Worm (Caenorhabditis elegans): ENCODE results near the gene F19G12.9.

The F19G12.9 gene

DNA sequence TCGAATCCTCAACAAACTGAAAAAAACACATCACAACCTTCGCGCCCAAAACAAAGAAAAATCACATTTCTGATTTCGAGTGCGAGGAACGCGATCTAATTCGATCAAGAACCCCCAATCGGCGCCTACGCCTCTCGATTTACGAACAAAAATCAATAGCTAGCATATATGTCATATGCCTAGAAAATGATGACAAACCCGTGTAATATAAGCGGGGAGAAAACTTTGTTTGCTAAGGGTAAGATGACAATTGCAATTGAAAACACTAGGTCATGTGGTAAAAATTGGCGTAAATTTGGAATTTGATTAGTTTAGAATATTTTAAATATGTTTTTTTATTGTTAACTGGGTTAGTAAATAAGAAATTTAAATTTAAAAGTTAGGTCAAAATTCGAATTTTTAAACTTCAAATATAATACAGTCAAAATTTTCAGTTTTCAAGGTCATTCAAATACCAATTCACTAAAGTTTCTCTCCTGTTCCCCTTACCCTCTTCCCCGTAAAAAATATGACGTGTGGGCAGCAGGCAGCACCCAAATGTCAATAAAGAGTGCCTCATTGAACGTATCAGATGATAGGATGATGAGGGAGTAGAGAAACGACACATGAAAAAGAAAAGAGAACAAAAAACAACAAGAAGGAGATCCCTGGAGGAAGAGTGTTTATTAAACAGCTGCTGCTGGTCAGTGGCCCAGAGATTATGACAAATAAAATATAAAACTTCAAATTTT lies 37.5 kb downstream of the F19G12.9 start:
- TF ChIP-seq nhr-6 (tag; optimal IDR thresholded peaks at IDR 0.05) (peak; percentile 32), R02D3.7 (tag; optimal IDR thresholded peaks at IDR 0.05) (no peak), blmp-1 (tag; optimal IDR thresholded peaks at IDR 0.05; ENCODE audit: insufficient read depth) (no peak), snpc-4 (tag; optimal IDR thresholded peaks at IDR 0.05) (no peak), F13H6.1 (tag; optimal IDR thresholded peaks at IDR 0.05) (peak; percentile 88), mbf-1 (tag; optimal IDR thresholded peaks at IDR 0.05) (no peak), sem-4 (tag; optimal IDR thresholded peaks at IDR 0.05) (peak; percentile 37), skn-1 (tag; optimal IDR thresholded peaks at IDR 0.05) (peak; percentile 91), ztf-1 (GFP tag; conservative IDR thresholded peaks at IDR 0.05) (no peak), aly-2 (tag; optimal IDR thresholded peaks at IDR 0.05) (no peak), lsy-2 (tag; optimal IDR thresholded peaks at IDR 0.05) (peak in 1 of 2 experiments; percentile 58), peb-1 (tag; optimal IDR thresholded peaks at IDR 0.05) (no peak), egl-27 (tag; optimal IDR thresholded peaks at IDR 0.05) (peak; percentile 33), Y55F3AM.14 (GFP tag; optimal IDR thresholded peaks at IDR 0.05) (peak; percentile 21), nhr-129 (tag; optimal IDR thresholded peaks at IDR 0.05) (peak; percentile 87), nhr-25 (tag; optimal IDR thresholded peaks at IDR 0.05) (peak; percentile 55), ceh-16 (tag; optimal IDR thresholded peaks at IDR 0.05) (no peak), mdl-1 (tag; optimal IDR thresholded peaks at IDR 0.05) (peak in 1 of 2 experiments; percentile 21), elt-3 (tag; optimal IDR thresholded peaks at IDR 0.05) (no peak), alr-1 (tag; optimal IDR thresholded peaks at IDR 0.05) (no peak), zag-1 (tag; optimal IDR thresholded peaks at IDR 0.05) (no peak), ceh-82 (tag; optimal IDR thresholded peaks at IDR 0.05) (no peak), nhr-237 (tag; optimal IDR thresholded peaks at IDR 0.05) (no peak), nhr-77 (tag; optimal IDR thresholded peaks at IDR 0.05) (no peak), gmeb-1 (tag; optimal IDR thresholded peaks at IDR 0.05) (peak; percentile 8), C34F6.9 (tag; optimal IDR thresholded peaks at IDR 0.05) (peak; percentile 36), unc-39 (tag; optimal IDR thresholded peaks at IDR 0.05) (no peak), fos-1 (tag; optimal IDR thresholded peaks at IDR 0.05) (peak; percentile 85), ama-1 (optimal IDR thresholded peaks at IDR 0.05) (no peak), sma-9 (GFP tag; optimal IDR thresholded peaks at IDR 0.05) (peak; percentile 83), sma-9 (tag; optimal IDR thresholded peaks at IDR 0.05) (no peak), ztf-11 (tag; optimal IDR thresholded peaks at IDR 0.05) (no peak), elt-1 (tag; optimal IDR thresholded peaks at IDR 0.05) (no peak), sma-3 (GFP tag; optimal IDR thresholded peaks at IDR 0.05) (peak; percentile 43), mab-5 (tag; optimal IDR thresholded peaks at IDR 0.05) (no peak), nhr-10 (tag; optimal IDR thresholded peaks at IDR 0.05) (no peak), dmd-4 (tag; optimal IDR thresholded peaks at IDR 0.05) (no peak), nhr-12 (tag; optimal IDR thresholded peaks at IDR 0.05) (no peak), nhr-21 (tag; optimal IDR thresholded peaks at IDR 0.05) (peak; percentile 4), nhr-23 (tag; optimal IDR thresholded peaks at IDR 0.05) (no peak), lin-13 (GFP tag; optimal IDR thresholded peaks at IDR 0.05) (peak; percentile 21), nhr-11 (tag; optimal IDR thresholded peaks at IDR 0.05) (no peak), lin-39 (tag; optimal IDR thresholded peaks at IDR 0.05) (no peak), unc-62 (GFP tag; optimal IDR thresholded peaks at IDR 0.05) (no peak), ztf-4 (tag; optimal IDR thresholded peaks at IDR 0.05) (peak; percentile 67), lin-11 (tag; optimal IDR thresholded peaks at IDR 0.05) (no peak), unc-55 (GFP tag; optimal IDR thresholded peaks at IDR 0.05) (no peak), crh-2 (tag; optimal IDR thresholded peaks at IDR 0.05) (peak; percentile 78), ZK546.5 (tag; optimal IDR thresholded peaks at IDR 0.05) (no peak)

All from whole organism, L2 larva.